Fruit fly (Drosophila melanogaster): Measurements from ENCODE around the gene CG33689.

Gene CG33689

dm6 chr3L:16196588-16197183, 3.3 kb upstream of the CG33689 start:
- TF ChIP-seq CG8478 (optimal IDR thresholded peaks at IDR 0.05) (no peak), CTCF (optimal IDR thresholded peaks at IDR 0.05) (no peak)

- TF ChIP-seq CG8478 (optimal IDR thresholded peaks at IDR 0.05) (no peak), CTCF (optimal IDR thresholded peaks at IDR 0.05) (no peak)
These were observed 2.5 kb upstream of the CG33689 start, which contains the start of gene CG33687 for dm6 chr3L:16197450-16197918. TSS of gene CG33687 (plus strand) at chr3L:16197868.

- TF ChIP-seq CG8478 (optimal IDR thresholded peaks at IDR 0.05) (no peak), CTCF (optimal IDR thresholded peaks at IDR 0.05) (no peak)
These were observed 1.1 kb upstream of the CG33689 start, which contains the start of gene CG33688 for dm6 chr3L:16198920-16199319. TSS of gene CG33688 (plus strand) at chr3L:16199220.

- TF ChIP-seq CG8478 (optimal IDR thresholded peaks at IDR 0.05) = no peak
- no peak for TF ChIP-seq CTCF (optimal IDR thresholded peaks at IDR 0.05)
These were observed 999 bp downstream of the CG33689 start, which contains the start of gene dls for dm6 chr3L:16201028-16201427. TSS of gene dls (plus strand) at chr3L:16201328.

dm6 chr3L:16202550-16202949, 2.5 kb downstream of the CG33689 start:
- no peak for TF ChIP-seq CG8478 (optimal IDR thresholded peaks at IDR 0.05)
- no peak for TF ChIP-seq CTCF (optimal IDR thresholded peaks at IDR 0.05)

- no peak for TF ChIP-seq CG8478 (optimal IDR thresholded peaks at IDR 0.05)
- TF ChIP-seq CTCF (optimal IDR thresholded peaks at IDR 0.05) = no peak
These were observed 3.2 kb downstream of the CG33689 start for dm6 chr3L:16203236-16203635.

DNA sequence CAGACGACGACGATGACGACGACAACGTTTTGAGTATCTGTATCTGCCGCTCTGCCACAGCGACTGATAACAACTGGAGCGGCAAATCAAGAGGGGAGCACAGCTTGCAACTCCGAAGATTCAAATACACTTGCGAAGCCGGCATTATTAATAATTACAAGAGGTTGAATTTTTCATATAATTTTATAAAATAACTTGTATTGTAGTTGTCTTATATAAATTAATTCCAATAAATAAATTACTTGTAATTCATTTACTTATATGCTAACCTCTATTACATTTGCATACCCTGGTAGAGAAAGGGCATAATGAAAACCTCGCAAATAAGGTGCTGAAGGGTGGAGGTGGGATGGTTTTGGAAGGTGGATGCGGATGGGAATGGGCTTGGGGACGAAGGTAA, 4.1 kb downstream of the CG33689 start:
- no peak for TF ChIP-seq CTCF (optimal IDR thresholded peaks at IDR 0.05)
- no peak for TF ChIP-seq CG8478 (optimal IDR thresholded peaks at IDR 0.05)

dm6 chr3L:16208053-16208838, 8.2 kb downstream of the CG33689 start:
- no peak for TF ChIP-seq CTCF (optimal IDR thresholded peaks at IDR 0.05)

- TF ChIP-seq CTCF (optimal IDR thresholded peaks at IDR 0.05) = no peak
These were observed 9.0 kb downstream of the CG33689 start for dm6 chr3L:16208839-16209612.

DNA sequence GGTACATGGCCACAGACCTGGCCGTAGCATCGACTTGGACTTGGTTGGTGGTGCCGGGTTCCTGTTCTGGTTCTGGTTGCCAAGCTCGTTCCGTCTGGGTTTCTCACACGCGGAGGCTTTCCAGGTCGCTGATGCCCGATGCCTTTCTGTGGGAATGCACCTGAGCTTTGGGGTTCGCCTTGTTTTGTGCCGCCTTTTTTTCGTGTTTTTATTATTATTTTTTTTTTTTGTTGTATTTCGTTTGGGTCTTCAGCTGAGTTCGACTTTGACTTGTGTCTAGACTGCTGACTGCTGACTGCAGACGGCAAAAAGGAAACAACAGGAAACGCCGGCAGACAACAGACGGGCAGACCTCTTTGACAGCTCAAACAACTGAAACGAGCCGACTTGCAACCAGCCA, 9.6 kb downstream of the CG33689 start:
- no peak for TF ChIP-seq CTCF (optimal IDR thresholded peaks at IDR 0.05)
- no peak for TF ChIP-seq CG8478 (optimal IDR thresholded peaks at IDR 0.05)

dm6 chr3L:16211156-16211935, 11.3 kb downstream of the CG33689 start:
- TF ChIP-seq CG8478 (optimal IDR thresholded peaks at IDR 0.05) = no peak

dm6 chr3L:16211936-16212287, 11.9 kb downstream of the CG33689 start:
- no peak for TF ChIP-seq CG8478 (optimal IDR thresholded peaks at IDR 0.05)
- TF ChIP-seq CTCF (optimal IDR thresholded peaks at IDR 0.05) = no peak

DNA sequence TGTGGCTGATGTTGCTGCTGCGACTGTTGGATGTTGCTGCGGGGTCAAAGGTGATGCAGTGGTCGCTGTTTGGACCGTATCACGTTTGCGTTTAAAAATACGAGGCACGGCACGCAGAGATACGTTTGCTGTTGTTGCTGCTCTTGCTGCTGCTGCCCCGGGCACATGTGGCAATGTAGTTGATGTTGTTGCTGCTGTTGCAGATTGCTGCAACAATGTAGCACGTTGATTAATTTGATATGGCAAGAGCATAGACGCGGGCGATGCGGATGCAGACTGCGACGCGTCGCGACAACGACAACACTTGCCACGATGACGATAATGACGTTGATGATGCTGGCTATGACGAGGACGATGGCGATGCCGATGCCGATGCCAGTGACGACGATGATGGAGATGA, 13.2 kb downstream of the CG33689 start:
- TF ChIP-seq CTCF (optimal IDR thresholded peaks at IDR 0.05) (no peak), CG8478 (optimal IDR thresholded peaks at IDR 0.05) (no peak)

DNA sequence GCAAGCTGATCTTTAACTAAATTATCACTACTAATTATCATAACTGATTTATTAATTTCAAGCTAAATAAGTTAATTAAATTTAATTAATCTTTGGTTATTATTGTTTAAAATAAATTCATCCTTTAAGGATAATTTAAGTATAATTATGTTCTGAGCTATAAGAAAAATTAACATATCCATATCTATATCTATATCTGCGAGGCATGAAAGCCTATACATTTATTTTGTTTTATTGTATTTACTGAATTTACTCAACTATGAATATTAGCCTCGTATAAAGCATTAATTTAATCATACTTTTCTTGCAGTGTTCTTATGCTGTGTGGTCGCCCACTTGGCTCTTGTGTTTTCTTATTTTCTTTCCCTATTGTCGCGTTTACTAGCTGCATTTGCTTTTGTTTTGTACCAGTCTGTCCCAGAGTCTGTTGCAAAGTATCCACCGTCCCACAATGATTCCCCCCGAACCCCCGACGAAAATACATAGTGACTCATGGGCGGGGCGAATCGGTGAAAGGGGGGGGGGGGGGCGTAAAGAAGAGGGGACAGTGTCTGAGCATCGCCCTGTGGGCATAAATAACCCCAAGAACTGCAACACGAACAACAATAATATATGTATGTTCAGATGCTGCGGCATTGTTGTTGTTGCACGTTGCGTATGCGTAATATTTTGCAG, 14.6 kb downstream of the CG33689 start:
- no peak for TF ChIP-seq CG8478 (optimal IDR thresholded peaks at IDR 0.05)
- no peak for TF ChIP-seq CTCF (optimal IDR thresholded peaks at IDR 0.05)

Measured in S2 (cell line).